Worm (Caenorhabditis elegans) whole organism, L2 larva: Measurements from ENCODE around the gene aqp-3.

Experiments used
- C34F6.9 ChIP-seq: fragments of 150-350 bp; optimal IDR thresholded peaks from 2 replicates; lab custom pipeline; 2014; ENCODE audit warnings: missing biosample characterization, missing genetic modification characterization
- F13H6.1 ChIP-seq: sonication (generic microtip); optimal IDR thresholded peaks from 2 replicates; lab custom pipeline; 2016; ENCODE audit warnings: missing genetic modification characterization, missing compliant biosample characterization
- R02D3.7 ChIP-seq: fragments of 150-350 bp; optimal IDR thresholded peaks from 2 replicates; lab custom pipeline; 2014; ENCODE audit warnings: missing biosample characterization, missing genetic modification characterization
- Y55F3AM.14 ChIP-seq: fragments of 200-800 bp; sonication (Bioruptor generic); optimal IDR thresholded peaks from 2 replicates; lab custom pipeline; 2018; ENCODE audit warnings: mild to moderate bottlenecking, missing genetic modification characterization, missing compliant biosample characterization
- ZK546.5 ChIP-seq: sonication (generic microtip); optimal IDR thresholded peaks from 2 replicates; lab custom pipeline; 2017; ENCODE audit warnings: missing biosample characterization, missing genetic modification characterization
- blmp-1 ChIP-seq: sonication (generic microtip); optimal IDR thresholded peaks from 2 replicates; lab custom pipeline; 2017; ENCODE audit warnings: missing genetic modification characterization, mild to moderate bottlenecking, missing compliant biosample characterization, antibody characterized with exemption, moderate library complexity; ENCODE audit not compliant: insufficient read depth
- ceh-16 ChIP-seq: fragments of 150-350 bp; optimal IDR thresholded peaks from 2 replicates; lab custom pipeline; 2014; ENCODE audit warnings: missing biosample characterization, missing genetic modification characterization
- ceh-82 ChIP-seq: fragments of 150-350 bp; optimal IDR thresholded peaks from 2 replicates; lab custom pipeline; 2014; ENCODE audit warnings: missing biosample characterization, missing genetic modification characterization
- crh-2 ChIP-seq: sonication (generic microtip); optimal IDR thresholded peaks from 2 replicates; lab custom pipeline; 2017; ENCODE audit warnings: missing biosample characterization, missing genetic modification characterization
- dmd-4 ChIP-seq: sonication (generic microtip); optimal IDR thresholded peaks from 2 replicates; lab custom pipeline; 2017; ENCODE audit warnings: missing biosample characterization, missing genetic modification characterization
- egl-27 ChIP-seq: sonication (generic microtip); optimal IDR thresholded peaks from 3 replicates; lab custom pipeline; 2017; ENCODE audit warnings: missing biosample characterization, missing genetic modification reagents, missing genetic modification characterization
- elt-1 ChIP-seq: fragments of 150-350 bp; optimal IDR thresholded peaks from 2 replicates; lab custom pipeline; 2014; ENCODE audit warnings: missing biosample characterization, missing genetic modification characterization
- fos-1 ChIP-seq: fragments of 150-350 bp; optimal IDR thresholded peaks from 2 replicates; lab custom pipeline; 2014; ENCODE audit warnings: missing biosample characterization, missing genetic modification characterization
- gmeb-1 ChIP-seq: fragments of 150-350 bp; optimal IDR thresholded peaks from 2 replicates; lab custom pipeline; 2014; ENCODE audit warnings: missing biosample characterization, missing genetic modification characterization
- lin-11 ChIP-seq: fragments of 150-350 bp; sonication (generic microtip); optimal IDR thresholded peaks from 2 replicates; lab custom pipeline; 2014; ENCODE audit warnings: missing biosample characterization, missing genetic modification characterization, inconsistent platforms, mixed read lengths
- lin-13 ChIP-seq: fragments of 150-350 bp; optimal IDR thresholded peaks from 2 replicates; lab custom pipeline; 2014; ENCODE audit warnings: missing biosample characterization, missing genetic modification reagents, missing genetic modification characterization
- lin-39 ChIP-seq: fragments of 150-350 bp; optimal IDR thresholded peaks from 2 replicates; lab custom pipeline; 2014; ENCODE audit warnings: missing biosample characterization, missing genetic modification reagents, missing genetic modification characterization
- lsy-2 ChIP-seq, 2 experiments: fragments of 150-350 bp in 1 of 2; sonication (generic microtip) in 1 of 2; optimal IDR thresholded peaks; 2 replicates each; lab custom pipeline; 2014 to 2017; ENCODE audit warnings: missing biosample characterization in 2 of 2, missing genetic modification characterization in 2 of 2
- mab-5 ChIP-seq: fragments of 150-350 bp; optimal IDR thresholded peaks from 2 replicates; lab custom pipeline; 2014; ENCODE audit warnings: missing biosample characterization, missing genetic modification characterization
- mdl-1 ChIP-seq, 2 experiments: fragments of 150-350 bp in 1 of 2; sonication (generic microtip) in 1 of 2; optimal IDR thresholded peaks; 2 replicates each; lab custom pipeline; 2017; ENCODE audit warnings: missing biosample characterization in 2 of 2, missing genetic modification characterization in 2 of 2
- nhr-10 ChIP-seq: sonication (generic microtip); optimal IDR thresholded peaks from 2 replicates; lab custom pipeline; 2017; ENCODE audit warnings: missing biosample characterization, missing genetic modification characterization
- nhr-11 ChIP-seq: fragments of 150-350 bp; optimal IDR thresholded peaks from 2 replicates; lab custom pipeline; 2014; ENCODE audit warnings: missing biosample characterization, missing genetic modification characterization
- nhr-129 ChIP-seq: fragments of 150-350 bp; optimal IDR thresholded peaks from 2 replicates; lab custom pipeline; 2014; ENCODE audit warnings: missing biosample characterization, missing genetic modification characterization
- nhr-21 ChIP-seq: fragments of 150-350 bp; optimal IDR thresholded peaks from 2 replicates; lab custom pipeline; 2014; ENCODE audit warnings: missing biosample characterization, missing genetic modification characterization
- nhr-237 ChIP-seq: fragments of 150-350 bp; optimal IDR thresholded peaks from 2 replicates; lab custom pipeline; 2014; ENCODE audit warnings: missing biosample characterization, missing genetic modification characterization
- nhr-25 ChIP-seq: fragments of 150-350 bp; sonication (generic microtip); optimal IDR thresholded peaks from 3 replicates; lab custom pipeline; 2014; ENCODE audit warnings: missing biosample characterization, missing genetic modification characterization
- nhr-6 ChIP-seq: fragments of 150-350 bp; optimal IDR thresholded peaks from 2 replicates; lab custom pipeline; 2014; ENCODE audit warnings: missing biosample characterization, missing genetic modification characterization
- nhr-77 ChIP-seq: fragments of 150-350 bp; optimal IDR thresholded peaks from 2 replicates; lab custom pipeline; 2014; ENCODE audit warnings: missing biosample characterization, missing genetic modification characterization
- peb-1 ChIP-seq: fragments of 150-350 bp; optimal IDR thresholded peaks from 2 replicates; lab custom pipeline; 2014; ENCODE audit warnings: missing biosample characterization, missing genetic modification characterization
- sem-4 ChIP-seq: fragments of 150-350 bp; optimal IDR thresholded peaks from 2 replicates; lab custom pipeline; 2014; ENCODE audit warnings: missing biosample characterization, missing genetic modification reagents, missing genetic modification characterization
- skn-1 ChIP-seq: sonication (generic microtip); optimal IDR thresholded peaks from 2 replicates; lab custom pipeline; 2017; ENCODE audit warnings: missing biosample characterization, missing genetic modification characterization
- sma-3 ChIP-seq: sonication (generic microtip); optimal IDR thresholded peaks from 2 replicates; lab custom pipeline; 2016; ENCODE audit warnings: missing genetic modification reagents, missing genetic modification characterization, missing compliant biosample characterization
- sma-9 ChIP-seq, 2 experiments: fragments of 150-350 bp in 1 of 2; sonication (generic microtip) in 1 of 2; optimal IDR thresholded peaks; 2 replicates each; lab custom pipeline; 2014 to 2016; ENCODE audit warnings: missing genetic modification characterization in 2 of 2, mild to moderate bottlenecking in 1 of 2, missing biosample characterization in 1 of 2, missing compliant biosample characterization in 1 of 2, missing genetic modification reagents in 1 of 2, moderate library complexity in 1 of 2
- snpc-4 ChIP-seq: fragments of 150-350 bp; optimal IDR thresholded peaks from 2 replicates; lab custom pipeline; 2014; ENCODE audit warnings: missing biosample characterization, missing genetic modification characterization
- unc-39 ChIP-seq: fragments of 150-350 bp; optimal IDR thresholded peaks from 2 replicates; lab custom pipeline; 2014; ENCODE audit warnings: missing biosample characterization, missing genetic modification characterization
- unc-55 ChIP-seq: fragments of 150-350 bp; sonication (generic microtip); optimal IDR thresholded peaks from 3 replicates; lab custom pipeline; 2014; ENCODE audit warnings: missing biosample characterization, missing genetic modification reagents, missing genetic modification characterization
- unc-62 ChIP-seq: fragments of 150-350 bp; optimal IDR thresholded peaks from 2 replicates; lab custom pipeline; 2014; ENCODE audit warnings: missing biosample characterization, missing genetic modification reagents, missing genetic modification characterization
- zag-1 ChIP-seq: fragments of 150-350 bp; optimal IDR thresholded peaks from 2 replicates; lab custom pipeline; 2014; ENCODE audit warnings: missing biosample characterization, missing genetic modification characterization
- ztf-1 ChIP-seq: fragments of 200-800 bp; sonication (Bioruptor generic); conservative IDR thresholded peaks from 2 replicates; pipeline ENCODE4 v1.3.6; 2022; ENCODE audit warnings: missing genetic modification characterization, missing compliant biosample characterization
- ztf-4 ChIP-seq: fragments of 150-350 bp; optimal IDR thresholded peaks from 2 replicates; lab custom pipeline; 2014; ENCODE audit warnings: missing biosample characterization, missing genetic modification characterization

aqp-3 gene

DNA sequence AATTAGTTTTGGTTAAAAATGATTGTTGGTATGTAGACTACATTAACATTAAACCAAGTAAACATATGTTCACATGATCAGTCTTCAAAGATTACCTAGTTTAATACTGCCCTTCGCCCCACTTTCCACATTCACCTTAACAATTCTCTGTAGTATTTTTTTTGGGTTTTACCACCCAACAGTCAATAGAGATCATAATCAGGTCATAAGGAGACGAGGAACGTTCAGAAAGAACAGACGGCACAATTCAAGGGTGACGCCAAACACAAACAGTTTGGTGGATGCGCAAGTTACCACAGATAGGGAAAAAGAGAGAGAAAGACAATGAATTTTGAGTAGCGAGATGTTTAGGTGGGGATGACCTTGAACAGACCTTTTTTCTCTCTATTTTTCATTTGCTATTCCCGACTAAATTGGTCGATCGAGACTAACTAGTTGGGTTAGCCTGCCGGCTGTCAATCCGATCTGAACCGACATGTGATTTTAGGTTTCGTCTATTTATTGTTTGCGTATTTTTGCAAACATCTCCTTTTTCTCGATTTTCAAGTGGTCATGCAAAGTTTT is 5.5 kb upstream of the aqp-3 start:
- TF ChIP-seq skn-1, result no peak
- peak; percentile 35 for TF ChIP-seq F13H6.1
- peak; percentile 78 for TF ChIP-seq nhr-25 (tag; lab: Kevin White, UChicago)
- TF ChIP-seq Y55F3AM.14, result no peak
- TF ChIP-seq nhr-6 (tag; lab: Kevin White, UChicago), result peak; percentile 47
- no peak for TF ChIP-seq lin-39 (tag; lab: Kevin White, UChicago)
- TF ChIP-seq sem-4 (tag; lab: Kevin White, UChicago), result no peak
- peak; percentile 58 for TF ChIP-seq sma-9 (GFP tag; optimal IDR thresholded peaks at IDR 0.05; lab: Kevin White, UChicago)
- no peak for TF ChIP-seq sma-9 (tag; optimal IDR thresholded peaks at IDR 0.05; lab: Kevin White, UChicago)
- no peak for TF ChIP-seq zag-1 (tag; lab: Kevin White, UChicago)
- TF ChIP-seq fos-1 (tag; lab: Kevin White, UChicago), result peak; percentile 29
- TF ChIP-seq lin-13 (GFP tag; lab: Kevin White, UChicago), result no peak
- TF ChIP-seq mab-5, result no peak
- no peak for TF ChIP-seq nhr-11 (tag; lab: Kevin White, UChicago)
- peak; percentile 25 for TF ChIP-seq ceh-16 (tag; lab: Kevin White, UChicago)
- TF ChIP-seq crh-2 (tag; lab: Kevin White, UChicago), result no peak
- no peak for TF ChIP-seq nhr-237 (tag; lab: Kevin White, UChicago)
- no peak for TF ChIP-seq unc-39 (tag; lab: Kevin White, UChicago)
- TF ChIP-seq unc-55 (GFP tag; lab: Kevin White, UChicago), result no peak
- TF ChIP-seq sma-3, result peak; percentile 41
- TF ChIP-seq dmd-4 (tag; lab: Kevin White, UChicago), result no peak
- no peak for TF ChIP-seq ztf-4 (tag; lab: Kevin White, UChicago)
- TF ChIP-seq blmp-1 (tag; lab: Kevin White, UChicago), result peak; percentile 47
- no peak for TF ChIP-seq C34F6.9 (tag; lab: Kevin White, UChicago)
- peak in 1 of 2 experiments; percentile 23 for TF ChIP-seq mdl-1 (tag; optimal IDR thresholded peaks at IDR 0.05; lab: Kevin White, UChicago)
- no peak for TF ChIP-seq elt-1 (tag; lab: Kevin White, UChicago)
- TF ChIP-seq lin-11 (tag; lab: Kevin White, UChicago), result no peak
- TF ChIP-seq nhr-10 (tag; lab: Kevin White, UChicago), result no peak
- peak; percentile 27 for TF ChIP-seq egl-27 (tag; lab: Kevin White, UChicago)
- TF ChIP-seq lsy-2 (tag; optimal IDR thresholded peaks at IDR 0.05; lab: Kevin White, UChicago), result peak in 1 of 2 experiments; percentile 4
- no peak for TF ChIP-seq R02D3.7 (tag; lab: Kevin White, UChicago)
- peak; percentile 63 for TF ChIP-seq nhr-129
- TF ChIP-seq ztf-1 (GFP tag; lab: Robert Waterston, UW), result no peak
- no peak for TF ChIP-seq snpc-4 (tag; lab: Kevin White, UChicago)
- no peak for TF ChIP-seq ceh-82 (tag; lab: Kevin White, UChicago)
- no peak for TF ChIP-seq nhr-21 (tag; lab: Kevin White, UChicago)
- no peak for TF ChIP-seq ZK546.5 (tag; lab: Kevin White, UChicago)
- no peak for TF ChIP-seq peb-1 (tag; lab: Kevin White, UChicago)
- no peak for TF ChIP-seq unc-62 (GFP tag; lab: Kevin White, UChicago)
- peak; percentile 26 for TF ChIP-seq gmeb-1 (tag; lab: Kevin White, UChicago)

DNA sequence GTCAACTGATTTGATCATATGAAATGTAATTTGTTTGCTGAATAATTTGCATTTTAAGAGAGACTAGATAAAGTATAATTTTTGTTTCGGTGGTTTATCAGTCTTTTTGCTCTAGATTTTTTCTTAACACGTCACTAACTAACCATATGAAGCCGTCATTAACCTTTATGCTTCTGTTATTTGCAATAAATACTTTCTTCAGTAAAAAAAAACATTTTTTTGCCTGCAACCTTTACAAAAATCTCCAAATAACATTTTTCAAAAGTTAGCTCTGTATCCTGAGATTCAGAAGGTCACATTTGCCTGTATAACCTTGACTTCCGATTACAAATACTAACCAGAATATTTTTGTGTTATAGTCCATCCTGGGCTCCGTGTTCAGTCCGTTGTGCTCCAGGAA is 4.5 kb upstream of the aqp-3 start:
- no peak for TF ChIP-seq crh-2 (tag; lab: Kevin White, UChicago)
- TF ChIP-seq Y55F3AM.14, result no peak
- TF ChIP-seq unc-39 (tag; lab: Kevin White, UChicago), result no peak
- TF ChIP-seq lin-13 (GFP tag; lab: Kevin White, UChicago), result no peak
- TF ChIP-seq sma-9 (GFP tag; optimal IDR thresholded peaks at IDR 0.05; lab: Kevin White, UChicago), result no peak
- no peak for TF ChIP-seq sma-9 (tag; optimal IDR thresholded peaks at IDR 0.05; lab: Kevin White, UChicago)
- no peak for TF ChIP-seq nhr-77 (tag; lab: Kevin White, UChicago)
- TF ChIP-seq nhr-129, result no peak
- no peak for TF ChIP-seq snpc-4 (tag; lab: Kevin White, UChicago)
- no peak for TF ChIP-seq sma-3
- TF ChIP-seq ztf-4 (tag; lab: Kevin White, UChicago), result no peak
- no peak for TF ChIP-seq ztf-1 (GFP tag; lab: Robert Waterston, UW)
- no peak for TF ChIP-seq ZK546.5 (tag; lab: Kevin White, UChicago)
- no peak for TF ChIP-seq mdl-1 (tag; optimal IDR thresholded peaks at IDR 0.05; lab: Kevin White, UChicago)
- TF ChIP-seq, all 48 proteins: peak for 0
